Fruit fly (Drosophila melanogaster): Measurements from ENCODE around the gene Lint-1.

Lint-1 gene

dm6 chrX:11155808-11156589 lies 6.9 kb downstream of the Lint-1 start (continued):
- no peak for TF ChIP-seq CG5245 (GFP tag; optimal IDR thresholded peaks at IDR 0.05)
- no peak for TF ChIP-seq CG5953 (GFP tag; IDR thresholded peaks at IDR 0.05)
- TF ChIP-seq Chrac-16 (GFP tag; optimal IDR thresholded peaks at IDR 0.05) = no peak
- no peak for TF ChIP-seq CG14710 (tag; optimal IDR thresholded peaks at IDR 0.05)
- no peak for TF ChIP-seq Rx (GFP tag; IDR thresholded peaks at IDR 0.05)
- TF ChIP-seq CG8478 (optimal IDR thresholded peaks at IDR 0.05) = no peak
- TF ChIP-seq H15 (GFP tag; IDR thresholded peaks at IDR 0.05) = no peak
- no peak for TF ChIP-seq croc (GFP tag; conservative IDR thresholded peaks at IDR 0.05)
- no peak for TF ChIP-seq CG8944 (GFP tag; optimal IDR thresholded peaks at IDR 0.05)
- TF ChIP-seq Sry-β (GFP tag; optimal IDR thresholded peaks at IDR 0.05) = no peak
- peak; percentile 40 for TF ChIP-seq Meics (GFP tag; optimal IDR thresholded peaks at IDR 0.05)
- TF ChIP-seq ato (GFP tag; IDR thresholded peaks at IDR 0.05; ENCODE audit: partially characterized antibody) = no peak
- TF ChIP-seq CG8924 (tag; optimal IDR thresholded peaks at IDR 0.05) = no peak
- TF ChIP-seq Hr51 (GFP tag; optimal IDR thresholded peaks at IDR 0.05) = peak in 1 of 2 experiments; percentile 16
- TF ChIP-seq repo (GFP tag; optimal IDR thresholded peaks at IDR 0.05) = no peak
- peak; percentile 11 for TF ChIP-seq bcd (GFP tag; optimal IDR thresholded peaks at IDR 0.05)
- TF ChIP-seq CG8359 (GFP tag; optimal IDR thresholded peaks at IDR 0.05; ENCODE audit: borderline replicate concordance) = no peak
- no peak for TF ChIP-seq hbn (GFP tag; IDR thresholded peaks at IDR 0.05; ENCODE audit: partially characterized antibody)
- TF ChIP-seq CG17612 (GFP tag; IDR thresholded peaks at IDR 0.05) = no peak
- no peak for TF ChIP-seq CG12299 (tag; optimal IDR thresholded peaks at IDR 0.05)
- TF ChIP-seq tup (GFP tag; optimal IDR thresholded peaks at IDR 0.05) = no peak
- no peak for TF ChIP-seq CG7928 (GFP tag; optimal IDR thresholded peaks at IDR 0.05)
- no peak for TF ChIP-seq CG12236 (GFP tag; optimal IDR thresholded peaks at IDR 0.05)
- TF ChIP-seq CG7987 (GFP tag; optimal IDR thresholded peaks at IDR 0.05) = no peak
- no peak for TF ChIP-seq CG10462 (GFP tag; optimal IDR thresholded peaks at IDR 0.05)
- no peak for TF ChIP-seq CG14667 (GFP tag; IDR thresholded peaks at IDR 0.05)
- TF ChIP-seq pho (GFP tag; optimal IDR thresholded peaks at IDR 0.05) = no peak
- TF ChIP-seq CG6689 (GFP tag; IDR thresholded peaks at IDR 0.05) = no peak
- no peak for TF ChIP-seq kni (GFP tag; optimal IDR thresholded peaks at IDR 0.05)
- no peak for TF ChIP-seq Dll (GFP tag; IDR thresholded peaks at IDR 0.05; ENCODE audit: partially characterized antibody)
- peak; percentile 13; the same call in 1 of the 2 replicates for TF ChIP-seq MBD-R2 (GFP tag; IDR thresholded peaks at IDR 0.05)
- TF ChIP-seq bab2 (GFP tag; optimal IDR thresholded peaks at IDR 0.05) = no peak
- no peak for TF ChIP-seq rib (GFP tag; IDR thresholded peaks at IDR 0.05)
- peak; percentile 74 for TF ChIP-seq Elba2 (GFP tag; optimal IDR thresholded peaks at IDR 0.05)
- TF ChIP-seq Dbx (GFP tag; IDR thresholded peaks at IDR 0.05) = no peak
- no peak for TF ChIP-seq trh (GFP tag; optimal IDR thresholded peaks at IDR 0.05)
- TF ChIP-seq E2f2 (GFP tag; IDR thresholded peaks at IDR 0.05) = no peak
- peak; percentile 56; the same call in 2 of the 3 replicates for TF ChIP-seq CG11695 (GFP tag; IDR thresholded peaks at IDR 0.05)
- no peak for TF ChIP-seq NC2β (GFP tag; optimal IDR thresholded peaks at IDR 0.05)
- TF ChIP-seq CG6791 (GFP tag; IDR thresholded peaks at IDR 0.05; ENCODE audit: partially characterized antibody) = no peak
- TF ChIP-seq seq (GFP tag; IDR thresholded peaks at IDR 0.05) = no peak
- no peak for TF ChIP-seq pum (GFP tag; optimal IDR thresholded peaks at IDR 0.05)
- TF ChIP-seq CG5180 (GFP tag; optimal IDR thresholded peaks at IDR 0.05) = no peak
- TF ChIP-seq sim (GFP tag; IDR thresholded peaks at IDR 0.05) = no peak
- no peak for TF ChIP-seq CG14965 (GFP tag; optimal IDR thresholded peaks at IDR 0.05; ENCODE audit: borderline replicate concordance)
- TF ChIP-seq BEAF-32 (GFP tag; optimal IDR thresholded peaks at IDR 0.05) = no peak
- no peak for TF ChIP-seq CG4424 (GFP tag; optimal IDR thresholded peaks at IDR 0.05)
- no peak for TF ChIP-seq CG8089 (GFP tag; optimal IDR thresholded peaks at IDR 0.05)
- TF ChIP-seq p53 (GFP tag; optimal IDR thresholded peaks at IDR 0.05) = no peak
- TF ChIP-seq slou (GFP tag; optimal IDR thresholded peaks at IDR 0.05) = no peak

All from whole organism, embryonic.